Worm (Caenorhabditis elegans): ENCODE measurements around the gene snb-6.

DNA sequence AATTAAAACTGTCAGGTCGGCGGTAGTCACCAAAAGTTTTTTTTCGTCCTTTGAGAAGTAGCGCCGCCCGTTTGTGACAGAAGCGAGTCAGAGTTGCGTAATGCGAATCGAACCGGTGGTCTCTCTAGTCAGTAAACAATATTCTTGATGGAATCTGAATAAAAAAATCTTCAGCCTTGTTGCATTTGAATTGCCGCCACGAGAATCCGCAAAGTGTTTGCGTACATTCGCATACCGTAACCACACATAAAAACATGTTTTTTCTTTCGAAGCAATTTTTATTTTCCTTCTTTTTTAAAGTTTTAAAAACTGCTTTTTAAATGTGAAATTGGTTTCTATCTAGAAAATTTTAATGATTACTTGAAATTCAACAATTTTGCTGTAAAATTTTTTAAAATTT is 31.5 kb upstream of the snb-6 start:
- TF ChIP-seq rnt-1 (tag; optimal IDR thresholded peaks at IDR 0.05) (no peak), pqm-1 (tag; optimal IDR thresholded peaks at IDR 0.05) (no peak), pha-4 (tag; optimal IDR thresholded peaks at IDR 0.05) (no peak), unc-3 (GFP tag; conservative IDR thresholded peaks at IDR 0.05) (no peak), unc-3 (tag; optimal IDR thresholded peaks at IDR 0.05) (no peak), tbx-2 (tag; optimal IDR thresholded peaks at IDR 0.05) (no peak)
